Worm (Caenorhabditis elegans) whole organism, early embryonic: ENCODE data around the gene pph-1.

Source experiments
- flt-1 ChIP-seq: fragments of 200-800 bp; sonication (Bioruptor generic); IDR thresholded peaks from 2 replicates; pipeline ENCODE4 v1.3.6; 2022; ENCODE audit warnings: missing genetic modification characterization, missing compliant biosample characterization
- tbx-11 ChIP-seq: fragments of 200-800 bp; sonication (Bioruptor generic); IDR thresholded peaks from 2 replicates; pipeline ENCODE4 v1.3.6; 2022; ENCODE audit warnings: missing genetic modification characterization, missing compliant biosample characterization

- no peak for TF ChIP-seq tbx-11
- 0 out of 2 replicates have a peak, but pooled peaks have one; percentile 12 for TF ChIP-seq flt-1 (GFP tag; lab: Robert Waterston, UW)
Observed at ce11 chrV:10657959-10658358, 44.4 kb upstream of the pph-1 start, which contains the start of gene tut-2.
